Worm (Caenorhabditis elegans): ENCODE results near the gene Y64H9A.2.

Y64H9A.2 gene

ce11 chrX:4998875-4999274, 44.9 kb upstream of the Y64H9A.2 start, which contains the start of gene set-30:
Gene set-30, plus strand, starts transcription at chrX:4999270.
- no peak for TF ChIP-seq unc-55 (GFP tag; optimal IDR thresholded peaks at IDR 0.05)
- peak; percentile 33 for TF ChIP-seq nhr-129 (tag; optimal IDR thresholded peaks at IDR 0.05)

- TF ChIP-seq snpc-4 (tag; optimal IDR thresholded peaks at IDR 0.05) = no peak
These were observed 38.8 kb upstream of the Y64H9A.2 start, which contains the start of gene hsd-2 for ce11 chrX:5004940-5005339. Gene hsd-2, plus strand, starts transcription at chrX:5005240.

- no peak for TF ChIP-seq nhr-25 (tag; optimal IDR thresholded peaks at IDR 0.05)
- TF ChIP-seq fos-1 (tag; optimal IDR thresholded peaks at IDR 0.05) = peak; percentile 25
These were observed 36.8 kb upstream of the Y64H9A.2 start for ce11 chrX:5006972-5007371.

- no peak for TF ChIP-seq nhr-23 (tag; optimal IDR thresholded peaks at IDR 0.05)
- no peak for TF ChIP-seq sem-4 (tag; optimal IDR thresholded peaks at IDR 0.05)
- TF ChIP-seq peb-1 (tag; optimal IDR thresholded peaks at IDR 0.05) = no peak
- no peak for TF ChIP-seq nhr-77 (tag; optimal IDR thresholded peaks at IDR 0.05)
- TF ChIP-seq mdl-1 (tag; optimal IDR thresholded peaks at IDR 0.05) = no peak
- TF ChIP-seq unc-39 (tag; optimal IDR thresholded peaks at IDR 0.05) = no peak
- TF ChIP-seq nhr-129 (tag; optimal IDR thresholded peaks at IDR 0.05) = no peak
- no peak for TF ChIP-seq sma-3 (GFP tag; optimal IDR thresholded peaks at IDR 0.05)
- no peak for TF ChIP-seq blmp-1 (tag; optimal IDR thresholded peaks at IDR 0.05; ENCODE audit: insufficient read depth)
- no peak for TF ChIP-seq elt-3 (tag; optimal IDR thresholded peaks at IDR 0.05)
- TF ChIP-seq ztf-1 (GFP tag; conservative IDR thresholded peaks at IDR 0.05) = no peak
- no peak for TF ChIP-seq sma-9 (GFP tag; optimal IDR thresholded peaks at IDR 0.05)
- TF ChIP-seq sma-9 (tag; optimal IDR thresholded peaks at IDR 0.05) = no peak
- TF ChIP-seq lsy-2 (tag; optimal IDR thresholded peaks at IDR 0.05) = no peak
- no peak for TF ChIP-seq egl-27 (tag; optimal IDR thresholded peaks at IDR 0.05)
- no peak for TF ChIP-seq skn-1 (tag; optimal IDR thresholded peaks at IDR 0.05)
- TF ChIP-seq nhr-21 (tag; optimal IDR thresholded peaks at IDR 0.05) = no peak
- no peak for TF ChIP-seq ceh-16 (tag; optimal IDR thresholded peaks at IDR 0.05)
- TF ChIP-seq R02D3.7 (tag; optimal IDR thresholded peaks at IDR 0.05) = no peak
- TF ChIP-seq aly-2 (tag; optimal IDR thresholded peaks at IDR 0.05) = no peak
These were observed 34.8 kb upstream of the Y64H9A.2 start, which contains the start of gene hsd-3 for ce11 chrX:5009000-5009399. Gene hsd-3, plus strand, starts transcription at chrX:5009300.

- TF ChIP-seq ama-1 (optimal IDR thresholded peaks at IDR 0.05) (no peak), lin-13 (GFP tag; optimal IDR thresholded peaks at IDR 0.05) (no peak), nhr-21 (tag; optimal IDR thresholded peaks at IDR 0.05) (no peak), ztf-1 (GFP tag; conservative IDR thresholded peaks at IDR 0.05) (no peak), Y55F3AM.14 (GFP tag; optimal IDR thresholded peaks at IDR 0.05) (no peak), lin-11 (tag; optimal IDR thresholded peaks at IDR 0.05) (no peak), unc-39 (tag; optimal IDR thresholded peaks at IDR 0.05) (no peak), nhr-6 (tag; optimal IDR thresholded peaks at IDR 0.05) (no peak), ceh-16 (tag; optimal IDR thresholded peaks at IDR 0.05) (no peak)
These were observed 29.9 kb upstream of the Y64H9A.2 start, which contains the start of gene ZC449.7 for ce11 chrX:5013826-5014225. Gene ZC449.7, plus strand, starts transcription at chrX:5014074.

ce11 chrX:5015775-5016174, 28.0 kb upstream of the Y64H9A.2 start, which contains the start of gene ZC449.8:
Gene ZC449.8, plus strand, starts transcription at chrX:5016075.
- TF ChIP-seq elt-3 (tag; optimal IDR thresholded peaks at IDR 0.05) = no peak
- TF ChIP-seq ceh-16 (tag; optimal IDR thresholded peaks at IDR 0.05) = no peak
- no peak for TF ChIP-seq unc-39 (tag; optimal IDR thresholded peaks at IDR 0.05)
- no peak for TF ChIP-seq dmd-4 (tag; optimal IDR thresholded peaks at IDR 0.05)
- no peak for TF ChIP-seq lin-39 (tag; optimal IDR thresholded peaks at IDR 0.05)
- no peak for TF ChIP-seq nhr-11 (tag; optimal IDR thresholded peaks at IDR 0.05)
- no peak for TF ChIP-seq mab-5 (tag; optimal IDR thresholded peaks at IDR 0.05)
- no peak for TF ChIP-seq nhr-25 (tag; optimal IDR thresholded peaks at IDR 0.05)
- TF ChIP-seq nhr-23 (tag; optimal IDR thresholded peaks at IDR 0.05) = no peak
- TF ChIP-seq lin-13 (GFP tag; optimal IDR thresholded peaks at IDR 0.05) = no peak
- no peak for TF ChIP-seq crh-2 (tag; optimal IDR thresholded peaks at IDR 0.05)
- TF ChIP-seq mbf-1 (tag; optimal IDR thresholded peaks at IDR 0.05) = no peak
- TF ChIP-seq nhr-12 (tag; optimal IDR thresholded peaks at IDR 0.05) = no peak
- TF ChIP-seq nhr-6 (tag; optimal IDR thresholded peaks at IDR 0.05) = no peak

Measured in whole organism, L2 larva.